Fruit fly (Drosophila melanogaster): Measurements from ENCODE around the gene CG32219.

CG32219 gene

DNA sequence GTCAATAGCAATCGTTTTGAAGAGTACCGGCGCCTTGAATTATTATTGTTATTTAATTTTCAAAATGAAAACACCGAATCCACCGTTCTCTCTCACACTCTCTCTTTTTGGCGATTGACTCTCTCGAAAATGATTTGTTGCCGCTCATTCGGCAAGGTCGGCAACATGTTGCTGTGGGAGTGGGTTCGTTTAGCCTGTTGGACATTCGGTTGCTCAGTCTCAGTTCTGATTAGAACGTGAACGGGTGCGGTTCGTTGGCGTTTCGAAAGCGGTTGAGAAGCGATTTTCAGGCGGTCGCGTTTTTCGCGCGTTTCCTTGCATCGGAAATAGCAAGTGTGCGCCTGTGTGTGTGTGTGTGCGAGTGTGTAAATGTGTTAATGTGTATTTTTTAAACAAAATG, 11.9 kb downstream of the CG32219 start, which contains the start of gene Ac76E (continued):
- TF ChIP-seq Rfx (GFP tag; IDR thresholded peaks at IDR 0.05) (peak; percentile 35; the same call in 1 of the 2 replicates), Oaz (GFP tag; IDR thresholded peaks at IDR 0.05) (no peak), Side (GFP tag; optimal IDR thresholded peaks at IDR 0.05) (no peak), Med (GFP tag) (peak; percentile 81), CG6854 (GFP tag; optimal IDR thresholded peaks at IDR 0.05) (peak; percentile 15), luna (GFP tag; optimal IDR thresholded peaks at IDR 0.05) (peak; percentile 23), CG34422 (GFP tag; IDR thresholded peaks at IDR 0.05) (peak; percentile 32; the same call in 1 of the 3 replicates), Hmr (GFP tag; optimal IDR thresholded peaks at IDR 0.05) (peak; percentile 36), dm (GFP tag; optimal IDR thresholded peaks at IDR 0.05) (no peak), sug (tag; optimal IDR thresholded peaks at IDR 0.05) (peak; percentile 24)

- TF ChIP-seq CG1233 (GFP tag; optimal IDR thresholded peaks at IDR 0.05) (peak; percentile 8), CG8359 (GFP tag; optimal IDR thresholded peaks at IDR 0.05; ENCODE audit: borderline replicate concordance) (peak; percentile 67), H2.0 (GFP tag; IDR thresholded peaks at IDR 0.05) (no peak), insv (GFP tag; optimal IDR thresholded peaks at IDR 0.05) (peak in 1 of 2 experiments; percentile 12), Gsc (GFP tag; IDR thresholded peaks at IDR 0.05) (no peak), nerfin-1 (tag; optimal IDR thresholded peaks at IDR 0.05) (peak; percentile 27), CG4707 (GFP tag; optimal IDR thresholded peaks at IDR 0.05) (peak; percentile 48), CG4617 (GFP tag; optimal IDR thresholded peaks at IDR 0.05; ENCODE audit: borderline replicate concordance) (no peak), pita (GFP tag; optimal IDR thresholded peaks at IDR 0.05) (no peak), nmo (GFP tag; optimal IDR thresholded peaks at IDR 0.05) (no peak), peb (GFP tag; IDR thresholded peaks at IDR 0.05) (no peak), oc (tag; optimal IDR thresholded peaks at IDR 0.05) (no peak), Pdp1 (GFP tag; optimal IDR thresholded peaks at IDR 0.05) (peak in 1 of 2 experiments; percentile 26), ind (GFP tag; optimal IDR thresholded peaks at IDR 0.05) (no peak), CG6854 (GFP tag; optimal IDR thresholded peaks at IDR 0.05) (peak; percentile 23), sug (tag; optimal IDR thresholded peaks at IDR 0.05) (peak; percentile 79), fd102C (GFP tag; optimal IDR thresholded peaks at IDR 0.05) (no peak), hth (optimal IDR thresholded peaks at IDR 0.05) (no peak), CG7745 (tag; optimal IDR thresholded peaks at IDR 0.05) (no peak), Xrp1 (GFP tag; IDR thresholded peaks at IDR 0.05) (0 out of 2 replicates have a peak, but pooled peaks have one; percentile 24), lmd (GFP tag; IDR thresholded peaks at IDR 0.05) (no peak), Dbx (GFP tag; IDR thresholded peaks at IDR 0.05) (peak; percentile 44; the same call in 1 of the 3 replicates), gcm2 (GFP tag; optimal IDR thresholded peaks at IDR 0.05) (no peak), CG2678 (tag; optimal IDR thresholded peaks at IDR 0.05) (peak; percentile 59), CG14710 (tag; optimal IDR thresholded peaks at IDR 0.05) (peak; percentile 8), Ssrp (tag; optimal IDR thresholded peaks at IDR 0.05) (no peak), Max (GFP tag; optimal IDR thresholded peaks at IDR 0.05) (no peak), gsb-n (tag; optimal IDR thresholded peaks at IDR 0.05) (no peak), run (tag; optimal IDR thresholded peaks at IDR 0.05) (peak; percentile 39), HLH4C (GFP tag; IDR thresholded peaks at IDR 0.05; ENCODE audit: partially characterized antibody) (no peak), CG10543 (GFP tag; optimal IDR thresholded peaks at IDR 0.05) (peak; percentile 34), lab (GFP tag; optimal IDR thresholded peaks at IDR 0.05) (peak; percentile 82), h (optimal IDR thresholded peaks at IDR 0.05) (no peak), az2 (GFP tag; optimal IDR thresholded peaks at IDR 0.05) (no peak), sd (tag; optimal IDR thresholded peaks at IDR 0.05) (peak; percentile 74), p53 (GFP tag; optimal IDR thresholded peaks at IDR 0.05) (no peak), CG1792 (GFP tag; optimal IDR thresholded peaks at IDR 0.05) (no peak), Dip2 (GFP tag; IDR thresholded peaks at IDR 0.05) (no peak), Bgb (GFP tag; IDR thresholded peaks at IDR 0.05; ENCODE audit: partially characterized antibody) (no peak), CG7839 (tag; optimal IDR thresholded peaks at IDR 0.05) (peak; percentile 14), dmrt99B (tag; optimal IDR thresholded peaks at IDR 0.05) (peak; percentile 40)
These were observed 18.0 kb downstream of the CG32219 start for dm6 chr3L:19932917-19933316.

Measured in whole organism, embryonic.